Fruit fly (Drosophila melanogaster) whole organism, embryonic: ENCODE data around the gene pes.

ENCODE experiments used
- Adf1 ChIP-seq: fragments of 200-800 bp; sonication (Bioruptor generic); IDR thresholded peaks from 2 replicates; pipeline ENCODE4 v1.3.6; 2022; ENCODE audit warnings: missing biosample characterization, missing genetic modification characterization
- Atf3 ChIP-seq: fragments of 200-800 bp; sonication (Bioruptor generic); optimal IDR thresholded peaks from 3 replicates; lab custom pipeline; 2016; ENCODE audit warnings: missing biosample characterization, missing genetic modification characterization
- Bdp1 ChIP-seq: fragments of 200-800 bp; sonication (Bioruptor generic); optimal IDR thresholded peaks from 3 replicates; lab custom pipeline; 2016; ENCODE audit warnings: missing biosample characterization, missing genetic modification characterization
- Bgb ChIP-seq: fragments of 200-800 bp; sonication (Bioruptor generic); IDR thresholded peaks from 2 replicates; pipeline ENCODE4 v1.3.6; 2022; ENCODE audit warnings: missing biosample characterization, missing genetic modification characterization; ENCODE audit not compliant: partially characterized antibody
- CG10267 ChIP-seq: fragments of 200-800 bp; sonication (Bioruptor generic); optimal IDR thresholded peaks from 2 replicates; lab custom pipeline; 2018; ENCODE audit warnings: missing biosample characterization, mild to moderate bottlenecking, missing genetic modification characterization, moderate library complexity
- CG10543 ChIP-seq: fragments of 200-800 bp; sonication (Bioruptor generic); optimal IDR thresholded peaks from 3 replicates; lab custom pipeline; 2017; ENCODE audit warnings: missing biosample characterization, mild to moderate bottlenecking, missing genetic modification characterization, moderate library complexity
- CG11696 ChIP-seq: fragments of 200-800 bp; sonication (Bioruptor generic); IDR thresholded peaks from 2 replicates; pipeline ENCODE4 v1.3.6; 2022; ENCODE audit warnings: missing biosample characterization, missing genetic modification characterization
- CG12236 ChIP-seq: fragments of 200-800 bp; sonication (Bioruptor generic); optimal IDR thresholded peaks from 2 replicates; lab custom pipeline; 2016; ENCODE audit warnings: missing biosample characterization, missing genetic modification characterization
- CG13287 ChIP-seq: fragments of 200-800 bp; sonication (Bioruptor generic); IDR thresholded peaks from 2 replicates; pipeline ENCODE4 v1.3.6; 2022; ENCODE audit warnings: missing biosample characterization, missing genetic modification characterization; ENCODE audit not compliant: partially characterized antibody
- CG13894 ChIP-seq: fragments of 200-800 bp; sonication (Bioruptor generic); optimal IDR thresholded peaks from 3 replicates; lab custom pipeline; 2018; ENCODE audit warnings: missing biosample characterization, mild to moderate bottlenecking, missing genetic modification characterization, moderate library complexity
- CG1529 ChIP-seq: fragments of 200-800 bp; sonication (Bioruptor generic); optimal IDR thresholded peaks from 3 replicates; lab custom pipeline; 2018; ENCODE audit warnings: missing biosample characterization, missing genetic modification characterization
- CG1603 ChIP-seq: fragments of 200-800 bp; sonication (Bioruptor generic); optimal IDR thresholded peaks from 2 replicates; lab custom pipeline; 2019; ENCODE audit warnings: missing biosample characterization, mild to moderate bottlenecking, missing genetic modification characterization, moderate library complexity
- CG16815 ChIP-seq: fragments of 200-800 bp; sonication (Bioruptor generic); optimal IDR thresholded peaks from 3 replicates; lab custom pipeline; 2017; ENCODE audit warnings: missing biosample characterization, mild to moderate bottlenecking, missing genetic modification characterization
- CG16863 ChIP-seq: fragments of 200-800 bp; sonication (Bioruptor generic); optimal IDR thresholded peaks from 3 replicates; lab custom pipeline; 2016; ENCODE audit warnings: missing biosample characterization, missing genetic modification characterization
- CG31441 ChIP-seq: fragments of 200-800 bp; sonication (Bioruptor generic); IDR thresholded peaks from 2 replicates; pipeline ENCODE4 v1.3.6; 2022; ENCODE audit warnings: missing biosample characterization, missing genetic modification characterization
- CG33557 ChIP-seq: fragments of 200-800 bp; sonication (Bioruptor generic); optimal IDR thresholded peaks from 2 replicates; lab custom pipeline; 2019; ENCODE audit warnings: missing biosample characterization, mild to moderate bottlenecking, missing genetic modification characterization, moderate library complexity
- CG3847 ChIP-seq: fragments of 200-800 bp; sonication (Bioruptor generic); IDR thresholded peaks from 2 replicates; pipeline ENCODE4 v1.3.6; 2022; ENCODE audit warnings: missing biosample characterization, missing genetic modification characterization
- CG4820 ChIP-seq: fragments of 200-800 bp; sonication (Bioruptor generic); optimal IDR thresholded peaks from 3 replicates; lab custom pipeline; 2016; ENCODE audit warnings: missing biosample characterization, missing genetic modification characterization
- CG7372 ChIP-seq: fragments of 200-800 bp; sonication (Bioruptor generic); IDR thresholded peaks from 2 replicates; pipeline ENCODE4 v1.3.6; 2022; ENCODE audit warnings: missing biosample characterization, missing genetic modification characterization
- CG8089 ChIP-seq: fragments of 200-800 bp; sonication (Bioruptor generic); optimal IDR thresholded peaks from 3 replicates; lab custom pipeline; 2016; ENCODE audit warnings: missing biosample characterization, missing genetic modification characterization
- CG8290 ChIP-seq, 3 experiments: fragments of 200-800 bp; sonication (Bioruptor generic); optimal IDR thresholded peaks; 2 replicates each; lab custom pipeline; 2016 to 2019; ENCODE audit warnings: missing biosample characterization in 3 of 3, missing genetic modification characterization in 3 of 3, mild to moderate bottlenecking in 2 of 3, moderate library complexity in 1 of 3
- CG9215 ChIP-seq: fragments of 200-800 bp; sonication (Bioruptor generic); IDR thresholded peaks from 2 replicates; pipeline ENCODE4 v1.3.6; 2022; ENCODE audit warnings: missing biosample characterization, missing genetic modification characterization
- CG9876 ChIP-seq: fragments of 200-800 bp; sonication (Bioruptor generic); optimal IDR thresholded peaks from 2 replicates; lab custom pipeline; 2016; ENCODE audit warnings: missing biosample characterization, missing genetic modification characterization
- Dbx ChIP-seq: fragments of 200-800 bp; sonication (Bioruptor generic); IDR thresholded peaks from 3 replicates; pipeline ENCODE4 v1.3.6; 2022; ENCODE audit warnings: missing biosample characterization, missing genetic modification characterization
- Dek ChIP-seq: fragments of 200-800 bp; sonication (Bioruptor generic); optimal IDR thresholded peaks from 3 replicates; lab custom pipeline; 2019; ENCODE audit warnings: missing biosample characterization, mild to moderate bottlenecking, missing genetic modification characterization, moderate library complexity
- Doc2 ChIP-seq: fragments of 200-800 bp; sonication (Bioruptor generic); IDR thresholded peaks from 2 replicates; pipeline ENCODE4 v1.3.6; 2022; ENCODE audit warnings: missing biosample characterization, missing genetic modification characterization
- E2f1 ChIP-seq: fragments of 200-800 bp; sonication (Bioruptor generic); IDR thresholded peaks from 2 replicates; pipeline ENCODE4 v1.3.6; 2022; ENCODE audit warnings: missing biosample characterization, missing genetic modification characterization
- H15 ChIP-seq: fragments of 200-800 bp; sonication (Bioruptor generic); IDR thresholded peaks from 3 replicates; pipeline ENCODE4 v1.3.6; 2022; ENCODE audit warnings: missing biosample characterization, missing genetic modification characterization
- HLH3B ChIP-seq: fragments of 200-800 bp; sonication (Bioruptor generic); IDR thresholded peaks from 2 replicates; pipeline ENCODE4 v1.3.6; 2022; ENCODE audit warnings: missing biosample characterization, missing genetic modification characterization
- HmgD ChIP-seq: fragments of 200-800 bp; sonication (Bioruptor generic); optimal IDR thresholded peaks from 3 replicates; lab custom pipeline; 2016; ENCODE audit warnings: missing biosample characterization, missing genetic modification characterization
- MESR4 ChIP-seq: fragments of 200-800 bp; sonication (Bioruptor generic); optimal IDR thresholded peaks from 2 replicates; lab custom pipeline; 2018; ENCODE audit warnings: missing biosample characterization, mild to moderate bottlenecking, missing genetic modification characterization, moderate library complexity
- Nf-YB ChIP-seq: fragments of 200-800 bp; sonication (Bioruptor generic); optimal IDR thresholded peaks from 3 replicates; lab custom pipeline; 2019; ENCODE audit warnings: missing biosample characterization, mild to moderate bottlenecking, missing genetic modification characterization, moderate library complexity
- Oaz ChIP-seq: fragments of 200-800 bp; sonication (Bioruptor generic); IDR thresholded peaks from 2 replicates; pipeline ENCODE4 v1.3.6; 2022; ENCODE audit warnings: missing biosample characterization, missing genetic modification characterization
- Xrp1 ChIP-seq: fragments of 200-800 bp; sonication (Bioruptor generic); IDR thresholded peaks from 2 replicates; pipeline ENCODE4 v1.3.6; 2022; ENCODE audit warnings: missing biosample characterization, missing genetic modification characterization
- ato ChIP-seq: fragments of 200-800 bp; sonication (Bioruptor generic); IDR thresholded peaks from 2 replicates; pipeline ENCODE4 v1.3.6; 2022; ENCODE audit warnings: missing biosample characterization, missing genetic modification characterization; ENCODE audit not compliant: partially characterized antibody
- cg ChIP-seq: fragments of 200-800 bp; sonication (Bioruptor generic); optimal IDR thresholded peaks from 3 replicates; lab custom pipeline; 2019; ENCODE audit warnings: missing biosample characterization, mild to moderate bottlenecking, missing genetic modification characterization, moderate library complexity
- croc ChIP-seq: fragments of 200-800 bp; sonication (Bioruptor generic); conservative IDR thresholded peaks from 3 replicates; pipeline ENCODE4 v1.3.6; 2022; ENCODE audit warnings: missing biosample characterization, missing genetic modification characterization
- dysf ChIP-seq: fragments of 200-800 bp; sonication (Bioruptor generic); IDR thresholded peaks from 3 replicates; pipeline ENCODE4 v1.3.6; 2022; ENCODE audit warnings: missing biosample characterization, missing genetic modification characterization
- en ChIP-seq: fragments of 200-800 bp; sonication (Bioruptor generic); optimal IDR thresholded peaks from 2 replicates; lab custom pipeline; 2016; ENCODE audit warnings: missing biosample characterization, missing genetic modification characterization
- inv ChIP-seq: fragments of 200-800 bp; sonication (Bioruptor generic); IDR thresholded peaks from 2 replicates; pipeline ENCODE4 v1.3.6; 2022; ENCODE audit warnings: missing biosample characterization, missing genetic modification characterization; ENCODE audit not compliant: partially characterized antibody
- mld ChIP-seq: fragments of 200-800 bp; sonication (Bioruptor generic); IDR thresholded peaks from 3 replicates; pipeline ENCODE4 v1.3.6; 2022; ENCODE audit warnings: missing biosample characterization, missing genetic modification characterization; ENCODE audit not compliant: partially characterized antibody
- p53 ChIP-seq: fragments of 200-800 bp; sonication (Bioruptor generic); optimal IDR thresholded peaks from 2 replicates; lab custom pipeline; 2016; ENCODE audit warnings: missing biosample characterization, missing genetic modification characterization
- pho ChIP-seq: fragments of 200-800 bp; sonication (Bioruptor generic); optimal IDR thresholded peaks from 2 replicates; lab custom pipeline; 2016; ENCODE audit warnings: missing biosample characterization, missing genetic modification characterization
- seq ChIP-seq: fragments of 200-800 bp; sonication (Bioruptor generic); IDR thresholded peaks from 2 replicates; pipeline ENCODE4 v1.3.6; 2022; ENCODE audit warnings: missing biosample characterization, missing genetic modification characterization
- sima ChIP-seq: fragments of 200-800 bp; sonication (Bioruptor generic); optimal IDR thresholded peaks from 2 replicates; lab custom pipeline; 2016; ENCODE audit warnings: missing biosample characterization, missing genetic modification characterization
- sqz ChIP-seq: fragments of 200-800 bp; sonication (Bioruptor generic); optimal IDR thresholded peaks from 3 replicates; lab custom pipeline; 2018; ENCODE audit warnings: missing biosample characterization, mild to moderate bottlenecking, missing genetic modification characterization
- stc ChIP-seq: fragments of 200-800 bp; sonication (Bioruptor generic); IDR thresholded peaks from 2 replicates; pipeline ENCODE4 v1.3.6; 2022; ENCODE audit warnings: missing biosample characterization, missing genetic modification characterization
- zf30C ChIP-seq: fragments of 200-800 bp; sonication (Bioruptor generic); optimal IDR thresholded peaks from 3 replicates; lab custom pipeline; 2018; ENCODE audit warnings: missing biosample characterization, mild to moderate bottlenecking, missing genetic modification characterization

Gene pes

DNA sequence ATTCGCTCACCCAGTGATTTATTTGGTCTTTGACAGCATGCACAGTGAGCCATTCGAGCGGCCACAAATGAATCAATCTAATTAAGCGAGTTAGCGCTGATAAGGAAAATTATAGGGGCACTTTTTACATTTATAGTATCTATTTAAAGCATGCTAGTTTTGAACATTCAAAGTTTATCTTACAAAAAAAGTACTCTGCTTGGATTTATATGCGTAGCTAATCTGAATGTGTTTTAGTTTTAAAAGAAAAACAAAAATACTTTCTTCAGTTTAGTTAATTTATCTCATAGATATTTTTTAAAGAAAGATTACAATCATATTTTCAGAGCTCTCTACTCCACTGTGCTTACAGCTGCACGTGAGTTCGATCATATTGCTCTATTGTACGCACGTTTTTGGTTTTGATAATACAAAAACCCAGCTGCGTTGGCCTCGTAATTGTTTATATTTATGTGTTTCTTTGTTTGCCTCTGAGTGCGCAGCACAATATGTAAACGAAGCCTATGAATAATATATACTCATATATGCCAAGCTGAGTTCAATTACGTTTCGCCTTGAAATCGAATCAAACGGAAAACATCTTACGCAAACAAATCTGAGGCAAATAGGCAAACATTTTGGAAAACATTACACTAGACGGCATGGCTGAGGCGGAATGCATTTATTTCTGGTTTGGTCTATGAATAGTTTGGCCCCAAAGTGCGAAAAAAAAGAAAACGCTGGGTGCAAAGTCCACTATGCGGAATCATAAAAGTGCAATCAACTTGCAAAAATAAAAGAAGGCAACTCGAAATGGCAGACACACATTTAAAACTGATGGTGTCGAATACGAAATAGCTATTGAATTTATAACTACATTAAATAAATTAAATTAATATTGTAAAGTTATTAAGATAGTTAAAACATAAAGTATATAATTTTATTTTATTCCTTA, 8.0 kb upstream of the pes start (continued):
- TF ChIP-seq CG9876 (GFP tag; lab: Kevin White, UChicago), result peak; percentile 65
- TF ChIP-seq zf30C, result no peak
- peak; percentile 76 for TF ChIP-seq Dbx (GFP tag; lab: Robert Waterston, UW)
- peak; percentile 75 for TF ChIP-seq CG16863 (GFP tag; lab: Kevin White, UChicago)
- no peak for TF ChIP-seq MESR4 (GFP tag; lab: Kevin White, UChicago)
- peak; percentile 65 for TF ChIP-seq CG1603 (tag; lab: Kevin White, UChicago)
- peak; percentile 65 for TF ChIP-seq CG11696 (GFP tag; lab: Robert Waterston, UW)
- no peak for TF ChIP-seq cg
- no peak; the same call in 1 of the 2 replicates for TF ChIP-seq inv
- no peak for TF ChIP-seq mld (GFP tag; lab: Robert Waterston, UW)
- peak; percentile 71 for TF ChIP-seq CG13894 (tag; lab: Kevin White, UChicago)
- TF ChIP-seq Atf3 (GFP tag; lab: Kevin White, UChicago), result peak; percentile 65
- TF ChIP-seq Adf1 (GFP tag; lab: Robert Waterston, UW), result peak; percentile 57
- TF ChIP-seq en (GFP tag; lab: Kevin White, UChicago), result peak; percentile 35
- peak; percentile 81 for TF ChIP-seq CG9215 (GFP tag; lab: Robert Waterston, UW)
- TF ChIP-seq ato (GFP tag; lab: Robert Waterston, UW), result no peak
- TF ChIP-seq Dek, result peak; percentile 81
- TF ChIP-seq CG33557 (GFP tag; lab: Kevin White, UChicago), result peak; percentile 62
- peak; percentile 77 for TF ChIP-seq CG8089 (GFP tag; lab: Kevin White, UChicago)
- peak; percentile 73 for TF ChIP-seq CG12236 (GFP tag; lab: Kevin White, UChicago)
- TF ChIP-seq p53, result peak; percentile 24
- 0 out of 2 replicates have a peak, but pooled peaks have one; percentile 20 for TF ChIP-seq Doc2 (GFP tag; lab: Robert Waterston, UW)
- TF ChIP-seq pho (GFP tag; lab: Kevin White, UChicago), result peak; percentile 84
- TF ChIP-seq CG8290 (GFP tag; optimal IDR thresholded peaks at IDR 0.05; lab: Kevin White, UChicago), result peak; percentile 37
- peak in 1 of 2 experiments; percentile 67 for TF ChIP-seq CG8290 (tag; optimal IDR thresholded peaks at IDR 0.05; lab: Kevin White, UChicago)
- TF ChIP-seq Xrp1, result peak; percentile 87
- no peak for TF ChIP-seq Bgb
- no peak for TF ChIP-seq CG13287 (GFP tag; lab: Robert Waterston, UW)
- TF ChIP-seq HmgD (GFP tag; lab: Kevin White, UChicago), result no peak
- TF ChIP-seq H15, result peak; percentile 77
- peak; percentile 83 for TF ChIP-seq sqz (GFP tag; lab: Kevin White, UChicago)
- peak; percentile 83 for TF ChIP-seq CG1529 (GFP tag; lab: Kevin White, UChicago)
- TF ChIP-seq CG4820 (GFP tag; lab: Kevin White, UChicago), result peak; percentile 80
- peak; percentile 86 for TF ChIP-seq CG3847 (GFP tag; lab: Robert Waterston, UW)
- TF ChIP-seq CG31441 (GFP tag; lab: Robert Waterston, UW), result peak; percentile 91
- TF ChIP-seq HLH3B, result peak; percentile 71
- TF ChIP-seq croc (GFP tag; lab: Robert Waterston, UW), result peak; percentile 73
- TF ChIP-seq Bdp1 (GFP tag; lab: Kevin White, UChicago), result peak; percentile 81
- peak; percentile 86 for TF ChIP-seq CG7372 (GFP tag; lab: Robert Waterston, UW)
- peak; percentile 88 for TF ChIP-seq CG10543
- peak; percentile 83 for TF ChIP-seq CG10267 (tag; lab: Kevin White, UChicago)
- peak; percentile 71 for TF ChIP-seq Nf-YB
- peak; percentile 89 for TF ChIP-seq seq
- TF ChIP-seq Oaz (GFP tag; lab: Robert Waterston, UW), result peak; percentile 74
- peak; percentile 71 for TF ChIP-seq stc (GFP tag; lab: Robert Waterston, UW)
- TF ChIP-seq sima, result peak; percentile 58
- TF ChIP-seq CG16815 (GFP tag; lab: Kevin White, UChicago), result peak; percentile 84
- peak; percentile 93 for TF ChIP-seq dysf
- peak; percentile 71 for TF ChIP-seq E2f1
